Fruit fly (Drosophila melanogaster) whole organism, embryonic: Measurements from ENCODE around the gene cno.

ENCODE experiments used
- CG18764 ChIP-seq: fragments of 200-800 bp; sonication (Bioruptor generic); optimal IDR thresholded peaks from 3 replicates; lab custom pipeline; 2016; ENCODE audit warnings: missing biosample characterization, missing genetic modification characterization
- CG31224 ChIP-seq: fragments of 200-800 bp; sonication (Bioruptor generic); IDR thresholded peaks from 2 replicates; pipeline ENCODE4 v1.3.6; 2022; ENCODE audit warnings: missing biosample characterization, missing genetic modification characterization
- CG4404 ChIP-seq: fragments of 200-800 bp; sonication (Bioruptor generic); IDR thresholded peaks from 2 replicates; pipeline ENCODE4 v1.3.6; 2022; ENCODE audit warnings: missing biosample characterization, missing genetic modification characterization
- CG7372 ChIP-seq: fragments of 200-800 bp; sonication (Bioruptor generic); IDR thresholded peaks from 2 replicates; pipeline ENCODE4 v1.3.6; 2022; ENCODE audit warnings: missing biosample characterization, missing genetic modification characterization
- D19A ChIP-seq: fragments of 200-800 bp; optimal IDR thresholded peaks from 3 replicates; lab custom pipeline; 2019; ENCODE audit warnings: missing biosample characterization, mild to moderate bottlenecking, missing genetic modification characterization, moderate library complexity
- Hr78 ChIP-seq, 2 experiments: fragments of 200-800 bp in 1 of 2; fragments of >200 bp in 1 of 2; sonication (Bioruptor generic) in 1 of 2; optimal IDR thresholded peaks; 2 replicates each; lab custom pipeline; 2017 to 2019; ENCODE audit warnings: missing biosample characterization in 2 of 2, missing genetic modification characterization in 2 of 2, mild to moderate bottlenecking in 1 of 2, moderate library complexity in 1 of 2
- MESR4 ChIP-seq: fragments of 200-800 bp; sonication (Bioruptor generic); optimal IDR thresholded peaks from 2 replicates; lab custom pipeline; 2018; ENCODE audit warnings: missing biosample characterization, mild to moderate bottlenecking, missing genetic modification characterization, moderate library complexity
- insv ChIP-seq, 2 experiments: fragments of 200-800 bp; sonication (Bioruptor generic); optimal IDR thresholded peaks; 3 replicates each; lab custom pipeline; 2016 to 2018; ENCODE audit warnings: missing biosample characterization in 2 of 2, missing genetic modification characterization in 2 of 2
- psq ChIP-seq: fragments of 200-800 bp; sonication (Bioruptor generic); optimal IDR thresholded peaks from 2 replicates; lab custom pipeline; 2017; ENCODE audit warnings: missing biosample characterization, missing genetic modification characterization

dm6 chr3R:5126884-5127283 lies 90.4 kb downstream of the cno start:
- peak; percentile 72 for TF ChIP-seq D19A (tag; lab: Kevin White, UChicago)
- TF ChIP-seq insv (GFP tag; optimal IDR thresholded peaks at IDR 0.05; lab: Kevin White, UChicago): peak in 1 of 2 experiments; percentile 70
- TF ChIP-seq CG31224 (GFP tag; lab: Robert Waterston, UW): no peak
- peak; percentile 32 for TF ChIP-seq psq (GFP tag; lab: Kevin White, UChicago)
- TF ChIP-seq MESR4: peak; percentile 9
- peak; percentile 41 for TF ChIP-seq CG18764 (GFP tag; lab: Kevin White, UChicago)
- TF ChIP-seq Hr78 (GFP tag; optimal IDR thresholded peaks at IDR 0.05; lab: Kevin White, UChicago): no peak
- TF ChIP-seq CG4404 (GFP tag; lab: Robert Waterston, UW): no peak
- peak; percentile 27; the same call in 1 of the 2 replicates for TF ChIP-seq CG7372 (GFP tag; lab: Robert Waterston, UW)
